Fruit fly (Drosophila melanogaster): ENCODE measurements around the gene CG8191.

dm6 chrX:15696854-15697540 is 35.0 kb upstream of the CG8191 start, which contains the start of gene CG8128:
- TF ChIP-seq Dif (GFP tag; optimal IDR thresholded peaks at IDR 0.05; ENCODE audit: partially characterized antibody) (no peak), OdsH (GFP tag; optimal IDR thresholded peaks at IDR 0.05) (no peak), h (GFP tag; optimal IDR thresholded peaks at IDR 0.05) (no peak), usp (GFP tag; optimal IDR thresholded peaks at IDR 0.05) (no peak), HLH106 (tag; optimal IDR thresholded peaks at IDR 0.05) (peak; percentile 31)
